Fruit fly (Drosophila melanogaster) whole organism, embryonic: ENCODE results near the gene CG14431.

Experiments
- CG10543 ChIP-seq: fragments of 200-800 bp; sonication (Bioruptor generic); optimal IDR thresholded peaks from 3 replicates; lab custom pipeline; 2017; ENCODE audit warnings: missing biosample characterization, mild to moderate bottlenecking, missing genetic modification characterization, moderate library complexity
- CG10979 ChIP-seq: fragments of 200-800 bp; sonication (Bioruptor generic); optimal IDR thresholded peaks from 2 replicates; lab custom pipeline; 2018; ENCODE audit warnings: missing biosample characterization, mild to moderate bottlenecking, missing genetic modification characterization, moderate library complexity
- CG11093 ChIP-seq: fragments of 200-800 bp; sonication (Bioruptor generic); IDR thresholded peaks from 3 replicates; pipeline ENCODE4 v1.3.6; 2022; ENCODE audit warnings: missing biosample characterization, missing genetic modification characterization
- CG11247 ChIP-seq: fragments of 200-800 bp; sonication (Bioruptor generic); IDR thresholded peaks from 2 replicates; pipeline ENCODE4 v1.3.6; 2022; ENCODE audit warnings: missing biosample characterization, missing genetic modification characterization
- CG11398 ChIP-seq: fragments of 200-800 bp; sonication (Bioruptor generic); optimal IDR thresholded peaks from 2 replicates; lab custom pipeline; 2016; ENCODE audit warnings: missing biosample characterization, missing genetic modification characterization
- CG1233 ChIP-seq: fragments of 200-800 bp; sonication (Bioruptor generic); optimal IDR thresholded peaks from 4 replicates; lab custom pipeline; 2018; ENCODE audit warnings: missing biosample characterization, mild to moderate bottlenecking, missing genetic modification characterization
- CG12744 ChIP-seq: fragments of 200-800 bp; sonication (Bioruptor generic); optimal IDR thresholded peaks from 2 replicates; lab custom pipeline; 2016; ENCODE audit warnings: missing biosample characterization, missing genetic modification characterization
- CG14667 ChIP-seq: fragments of 200-800 bp; sonication (Bioruptor generic); IDR thresholded peaks from 2 replicates; pipeline ENCODE4 v1.3.6; 2022; ENCODE audit warnings: missing biosample characterization, missing genetic modification characterization
- CG17186 ChIP-seq: fragments of 200-800 bp; sonication (Bioruptor generic); optimal IDR thresholded peaks from 3 replicates; lab custom pipeline; 2017; ENCODE audit warnings: missing biosample characterization, missing genetic modification reagents, missing genetic modification characterization
- CG17359 ChIP-seq: fragments of 200-800 bp; sonication (Bioruptor generic); optimal IDR thresholded peaks from 3 replicates; lab custom pipeline; 2018; ENCODE audit warnings: missing biosample characterization, mild to moderate bottlenecking, missing genetic modification characterization, moderate library complexity
- CG18619 ChIP-seq: fragments of 200-800 bp; sonication (Bioruptor generic); optimal IDR thresholded peaks from 3 replicates; lab custom pipeline; 2017; ENCODE audit warnings: missing biosample characterization, mild to moderate bottlenecking, missing genetic modification characterization
- CG2199 ChIP-seq: fragments of 200-800 bp; sonication (Bioruptor generic); IDR thresholded peaks from 3 replicates; pipeline ENCODE4 v1.3.6; 2022; ENCODE audit warnings: missing biosample characterization, missing genetic modification characterization
- CG2202 ChIP-seq: fragments of 200-800 bp; sonication (Bioruptor generic); optimal IDR thresholded peaks from 2 replicates; lab custom pipeline; 2018; ENCODE audit warnings: missing biosample characterization, mild to moderate bottlenecking, missing genetic modification characterization
- CG30020 ChIP-seq: fragments of 200-800 bp; optimal IDR thresholded peaks from 2 replicates; lab custom pipeline; 2019; ENCODE audit warnings: missing biosample characterization, mild to moderate bottlenecking, missing genetic modification characterization, moderate library complexity
- CG3726 ChIP-seq: fragments of 200-800 bp; sonication (Bioruptor generic); IDR thresholded peaks from 3 replicates; pipeline ENCODE4, ENCODE4 v1.3.6; 2022; ENCODE audit warnings: missing biosample characterization, missing genetic modification characterization
- CG43689 ChIP-seq: fragments of 200-800 bp; sonication (Bioruptor generic); IDR thresholded peaks from 2 replicates; pipeline ENCODE4 v1.3.6; 2022; ENCODE audit warnings: missing biosample characterization, missing genetic modification characterization
- CG5180 ChIP-seq: fragments of 200-800 bp; sonication (Bioruptor generic); optimal IDR thresholded peaks from 3 replicates; lab custom pipeline; 2017; ENCODE audit warnings: missing biosample characterization, missing genetic modification characterization, mild to moderate bottlenecking, moderate library complexity, missing genetic modification reagents
- CG6813 ChIP-seq: fragments of 200-800 bp; sonication (Bioruptor generic); optimal IDR thresholded peaks from 2 replicates; lab custom pipeline; 2017; ENCODE audit warnings: missing biosample characterization, missing genetic modification characterization, mild to moderate bottlenecking, moderate library complexity, missing genetic modification reagents
- CG7357 ChIP-seq: fragments of 200-800 bp; sonication (Bioruptor generic); IDR thresholded peaks from 3 replicates; pipeline ENCODE4 v1.3.6; 2022; ENCODE audit warnings: missing biosample characterization, missing genetic modification characterization
- CG7928 ChIP-seq: fragments of 200-800 bp; sonication (Bioruptor generic); optimal IDR thresholded peaks from 2 replicates; lab custom pipeline; 2017; ENCODE audit warnings: missing biosample characterization, mild to moderate bottlenecking, missing genetic modification characterization
- D19B ChIP-seq: fragments of 200-800 bp; sonication (Bioruptor generic); optimal IDR thresholded peaks from 2 replicates; lab custom pipeline; 2017; ENCODE audit warnings: missing biosample characterization, mild to moderate bottlenecking, missing genetic modification characterization
- Doc2 ChIP-seq: fragments of 200-800 bp; sonication (Bioruptor generic); IDR thresholded peaks from 2 replicates; pipeline ENCODE4 v1.3.6; 2022; ENCODE audit warnings: missing biosample characterization, missing genetic modification characterization
- Doc3 ChIP-seq: fragments of 200-800 bp; sonication (Bioruptor generic); IDR thresholded peaks from 3 replicates; pipeline ENCODE4 v1.3.6; 2022; ENCODE audit warnings: missing biosample characterization, missing genetic modification characterization; ENCODE audit not compliant: partially characterized antibody
- HHEX ChIP-seq: fragments of 200-800 bp; sonication (Bioruptor generic); optimal IDR thresholded peaks from 3 replicates; lab custom pipeline; 2017; ENCODE audit warnings: missing biosample characterization, mild to moderate bottlenecking, missing genetic modification characterization, missing genetic modification reagents
- HLH54F ChIP-seq: fragments of 200-800 bp; sonication (Bioruptor generic); optimal IDR thresholded peaks from 3 replicates; lab custom pipeline; 2016; ENCODE audit warnings: missing biosample characterization, missing genetic modification characterization
- HLHmδ ChIP-seq: fragments of 200-800 bp; sonication (Bioruptor generic); optimal IDR thresholded peaks from 2 replicates; lab custom pipeline; 2018; ENCODE audit warnings: missing biosample characterization, mild to moderate bottlenecking, missing genetic modification characterization, moderate library complexity
- NC2β ChIP-seq: fragments of 200-800 bp; sonication (Bioruptor generic); optimal IDR thresholded peaks from 2 replicates; lab custom pipeline; 2016; ENCODE audit warnings: missing biosample characterization, missing genetic modification characterization
- Spps ChIP-seq: fragments of 200-800 bp; sonication (Bioruptor generic); optimal IDR thresholded peaks from 2 replicates; lab custom pipeline; 2018; ENCODE audit warnings: missing biosample characterization, mild to moderate bottlenecking, missing genetic modification characterization
- ara ChIP-seq: fragments of 200-800 bp; sonication (Bioruptor generic); IDR thresholded peaks from 2 replicates; pipeline ENCODE4 v1.3.6; 2022; ENCODE audit warnings: missing biosample characterization, missing genetic modification characterization
- ase ChIP-seq: fragments of 200-800 bp; sonication (Bioruptor generic); IDR thresholded peaks from 3 replicates; pipeline ENCODE4 v1.3.6; 2022; ENCODE audit warnings: missing biosample characterization, missing genetic modification characterization
- cato ChIP-seq: fragments of 200-800 bp; sonication (Bioruptor generic); optimal IDR thresholded peaks from 2 replicates; lab custom pipeline; 2016; ENCODE audit warnings: missing biosample characterization, missing genetic modification characterization, borderline replicate concordance
- ci ChIP-seq: fragments of 200-800 bp; sonication (Bioruptor generic); IDR thresholded peaks from 3 replicates; pipeline ENCODE4 v1.3.6; 2022; ENCODE audit warnings: missing biosample characterization, missing genetic modification characterization
- crc ChIP-seq: fragments of 200-800 bp; sonication (Bioruptor generic); optimal IDR thresholded peaks from 2 replicates; lab custom pipeline; 2016; ENCODE audit warnings: missing biosample characterization, missing genetic modification characterization
- dpn ChIP-seq, 2 experiments: fragments of 200-800 bp; sonication (Bioruptor generic); optimal IDR thresholded peaks; 3 replicates each; lab custom pipeline; 2016; ENCODE audit warnings: missing biosample characterization in 2 of 2, missing genetic modification characterization in 2 of 2
- exex ChIP-seq: fragments of 200-800 bp; sonication (Bioruptor generic); optimal IDR thresholded peaks from 4 replicates; lab custom pipeline; 2018; ENCODE audit warnings: missing biosample characterization, mild to moderate bottlenecking, missing genetic modification characterization, moderate library complexity
- gce ChIP-seq: fragments of 200-800 bp; sonication (Bioruptor generic); IDR thresholded peaks from 3 replicates; pipeline ENCODE4 v1.3.6; 2022; ENCODE audit warnings: missing biosample characterization, missing genetic modification characterization
- hb ChIP-seq: fragments of 200-800 bp; sonication (Bioruptor generic); IDR thresholded peaks from 3 replicates; pipeline ENCODE4 v1.3.6; 2022; ENCODE audit warnings: missing biosample characterization, missing genetic modification characterization; ENCODE audit not compliant: partially characterized antibody
- oc ChIP-seq: fragments of 200-800 bp; sonication (Bioruptor generic); optimal IDR thresholded peaks from 2 replicates; lab custom pipeline; 2018; ENCODE audit warnings: missing biosample characterization, mild to moderate bottlenecking, missing genetic modification characterization, moderate library complexity
- org-1 ChIP-seq: fragments of 200-800 bp; sonication (Bioruptor generic); optimal IDR thresholded peaks from 2 replicates; lab custom pipeline; 2017; ENCODE audit warnings: missing biosample characterization, missing genetic modification characterization
- pb ChIP-seq: fragments of 200-800 bp; sonication (Bioruptor generic); optimal IDR thresholded peaks from 3 replicates; lab custom pipeline; 2016; ENCODE audit warnings: missing biosample characterization, missing genetic modification characterization
- pfk ChIP-seq: fragments of 200-800 bp; sonication (Bioruptor generic); optimal IDR thresholded peaks from 2 replicates; lab custom pipeline; 2018; ENCODE audit warnings: missing biosample characterization, mild to moderate bottlenecking, missing genetic modification characterization, moderate library complexity
- rib ChIP-seq: fragments of 200-800 bp; sonication (Bioruptor generic); IDR thresholded peaks from 2 replicates; pipeline ENCODE4 v1.3.6; 2022; ENCODE audit warnings: missing biosample characterization, missing genetic modification characterization
- run ChIP-seq: fragments of 200-800 bp; sonication (Bioruptor generic); optimal IDR thresholded peaks from 3 replicates; lab custom pipeline; 2018; ENCODE audit warnings: missing biosample characterization, mild to moderate bottlenecking, missing genetic modification characterization
- schlank ChIP-seq: fragments of 200-800 bp; sonication (Bioruptor generic); optimal IDR thresholded peaks from 2 replicates; lab custom pipeline; 2018; ENCODE audit warnings: missing biosample characterization, mild to moderate bottlenecking, missing genetic modification characterization
- so ChIP-seq: fragments of 200-800 bp; sonication (Bioruptor generic); IDR thresholded peaks from 3 replicates; pipeline ENCODE4 v1.3.6; 2022; ENCODE audit warnings: missing biosample characterization, missing genetic modification characterization
- ttk ChIP-seq: fragments of 200-800 bp; sonication (Bioruptor generic); IDR thresholded peaks from 2 replicates; pipeline ENCODE4 v2.1.2; 2022; ENCODE audit warnings: missing biosample characterization, missing genetic modification characterization
- unpg ChIP-seq: fragments of 200-800 bp; sonication (Bioruptor generic); optimal IDR thresholded peaks from 3 replicates; lab custom pipeline; 2018; ENCODE audit warnings: missing biosample characterization, mild to moderate bottlenecking, missing genetic modification characterization, moderate library complexity
- usp ChIP-seq: fragments of >200 bp; optimal IDR thresholded peaks from 2 replicates; lab custom pipeline; 2017; ENCODE audit warnings: missing biosample characterization, missing genetic modification characterization

The CG14431 gene

dm6 chrX:6867175-6868023 is 40.7 kb upstream of the CG14431 start, which contains the start of gene CG14434 (continued):
- TF ChIP-seq CG2202 (tag; lab: Kevin White, UChicago) (peak; percentile 70), CG14667 (GFP tag; lab: Robert Waterston, UW) (no peak), CG2199 (no peak), oc (tag; lab: Kevin White, UChicago) (no peak), dpn (GFP tag; optimal IDR thresholded peaks at IDR 0.05; lab: Kevin White, UChicago) (peak; percentile 64 to 76), CG3726 (peak; percentile 34; the same call in 1 of the 3 replicates), CG17359 (peak; percentile 70), ttk (GFP tag; lab: Robert Waterston, UW) (no peak), pb (GFP tag; lab: Kevin White, UChicago) (no peak), CG10543 (GFP tag; lab: Kevin White, UChicago) (peak; percentile 63), CG7928 (GFP tag; lab: Kevin White, UChicago) (peak; percentile 45), crc (GFP tag; lab: Kevin White, UChicago) (peak; percentile 57), CG7357 (GFP tag; lab: Robert Waterston, UW) (peak; percentile 53; the same call in 2 of the 3 replicates), CG1233 (GFP tag; lab: Kevin White, UChicago) (peak; percentile 100), D19B (GFP tag; lab: Kevin White, UChicago) (peak; percentile 60), CG11247 (GFP tag; lab: Robert Waterston, UW) (no peak), run (tag; lab: Kevin White, UChicago) (peak; percentile 28), ara (peak; percentile 24; the same call in 1 of the 2 replicates), Doc3 (GFP tag; lab: Robert Waterston, UW) (no peak), ci (GFP tag; lab: Robert Waterston, UW) (no peak; the same call in 2 of the 3 replicates), org-1 (peak; percentile 81), pfk (GFP tag; lab: Kevin White, UChicago) (no peak), CG6813 (peak; percentile 78), ase (GFP tag; lab: Robert Waterston, UW) (peak; percentile 16; the same call in 2 of the 3 replicates), usp (GFP tag; lab: Kevin White, UChicago) (no peak), HLH54F (GFP tag; lab: Kevin White, UChicago) (peak; percentile 60), cato (peak; percentile 71), Doc2 (GFP tag; lab: Robert Waterston, UW) (no peak), CG5180 (GFP tag; lab: Kevin White, UChicago) (peak; percentile 78), CG43689 (GFP tag; lab: Robert Waterston, UW) (peak; percentile 40; the same call in 1 of the 2 replicates), so (peak; percentile 45; the same call in 1 of the 3 replicates), CG17186 (peak; percentile 22), Spps (tag; lab: Kevin White, UChicago) (peak; percentile 64), NC2β (GFP tag; lab: Kevin White, UChicago) (peak; percentile 55), CG10979 (tag; lab: Kevin White, UChicago) (peak; percentile 87), hb (GFP tag; lab: Robert Waterston, UW) (no peak), CG11398 (GFP tag; lab: Kevin White, UChicago) (no peak), HLHmδ (GFP tag; lab: Kevin White, UChicago) (no peak), unpg (GFP tag; lab: Kevin White, UChicago) (peak; percentile 56), HHEX (GFP tag; lab: Kevin White, UChicago) (peak; percentile 77), CG18619 (GFP tag; lab: Kevin White, UChicago) (peak; percentile 90), schlank (tag; lab: Kevin White, UChicago) (no peak), CG30020 (tag; lab: Kevin White, UChicago) (peak; percentile 64), rib (peak; percentile 60; the same call in 1 of the 2 replicates), CG11093 (GFP tag; lab: Robert Waterston, UW) (no peak; the same call in 2 of the 3 replicates), CG12744 (peak; percentile 51), exex (tag; lab: Kevin White, UChicago) (peak; percentile 28), gce (0 out of 3 replicates have a peak, but pooled peaks have one; percentile 14)
